Fruit fly (Drosophila melanogaster): ENCODE data around the gene CG42394.

- TF ChIP-seq Dll (optimal IDR thresholded peaks at IDR 0.05) (peak; percentile 87), pan (optimal IDR thresholded peaks at IDR 0.05) (no peak), CG8478 (optimal IDR thresholded peaks at IDR 0.05) (no peak), psq (optimal IDR thresholded peaks at IDR 0.05) (no peak), usp (GFP tag; optimal IDR thresholded peaks at IDR 0.05) (no peak)
Measured at dm6 chr3R:10886462-10887315, 37.1 kb downstream of the CG42394 start.

All from whole organism.